Worm (Caenorhabditis elegans) whole organism, midembryonic: ENCODE measurements around the gene Y52E8A.6.

Source experiments
- T22C8.4 ChIP-seq: fragments of 200-800 bp; sonication (Bioruptor generic); IDR thresholded peaks from 2 replicates; pipeline ENCODE4 v1.3.6; 2022; ENCODE audit warnings: missing genetic modification characterization, missing compliant biosample characterization
- cog-1 ChIP-seq: sonication (generic microtip); optimal IDR thresholded peaks from 2 replicates; lab custom pipeline; 2016; ENCODE audit warnings: missing genetic modification characterization, missing compliant biosample characterization
- flt-1 ChIP-seq: fragments of 200-800 bp; sonication (Bioruptor generic); IDR thresholded peaks from 2 replicates; pipeline ENCODE4 v1.3.6; 2022; ENCODE audit warnings: missing genetic modification characterization, missing compliant biosample characterization
- klf-2 ChIP-seq: fragments of 200-800 bp; sonication (Bioruptor generic); conservative IDR thresholded peaks from 2 replicates; pipeline ENCODE4 v1.3.6; 2022; ENCODE audit warnings: missing genetic modification reagents, missing genetic modification characterization, missing compliant biosample characterization
- med-1 ChIP-seq: sonication (generic microtip); optimal IDR thresholded peaks from 2 replicates; lab custom pipeline; 2017; ENCODE audit warnings: missing genetic modification characterization, mild to moderate bottlenecking, missing compliant biosample characterization, antibody characterized with exemption, missing genetic modification reagents; ENCODE audit not compliant: insufficient read depth
- ref-1 ChIP-seq: fragments of 200-800 bp; sonication (Bioruptor generic); conservative IDR thresholded peaks from 2 replicates; pipeline ENCODE4 v1.3.6; 2022; ENCODE audit warnings: missing genetic modification reagents, missing genetic modification characterization, missing compliant biosample characterization
- tab-1 ChIP-seq: fragments of 200-800 bp; sonication (Bioruptor generic); IDR thresholded peaks from 2 replicates; pipeline ENCODE4 v1.3.6; 2022; ENCODE audit warnings: missing genetic modification characterization, missing compliant biosample characterization
- ztf-23 ChIP-seq: fragments of 200-800 bp; sonication (Bioruptor generic); IDR thresholded peaks from 2 replicates; pipeline ENCODE4 v1.3.6; 2022; ENCODE audit warnings: missing genetic modification reagents, missing genetic modification characterization, missing compliant biosample characterization
- ztf-29 ChIP-seq: fragments of 200-800 bp; sonication (Bioruptor generic); IDR thresholded peaks from 2 replicates; pipeline ENCODE4 v1.3.6; 2022; ENCODE audit warnings: missing genetic modification reagents, missing genetic modification characterization, missing compliant biosample characterization

Y52E8A.6 gene

ce11 chrII:4291799-4292198, 28.0 kb downstream of the Y52E8A.6 start:
- no peak for TF ChIP-seq ztf-29
- TF ChIP-seq med-1 = no peak
- TF ChIP-seq T22C8.4 (GFP tag; lab: Robert Waterston, UW) = no peak
- TF ChIP-seq ref-1 (GFP tag; lab: Robert Waterston, UW) = no peak
- no peak for TF ChIP-seq cog-1 (tag; lab: Kevin White, UChicago)
- no peak for TF ChIP-seq flt-1
- TF ChIP-seq ztf-23 (GFP tag; lab: Robert Waterston, UW) = no peak
- TF ChIP-seq klf-2 (GFP tag; lab: Robert Waterston, UW) = no peak
- TF ChIP-seq tab-1 = no peak

ce11 chrII:4288572-4288971, 31.2 kb downstream of the Y52E8A.6 start:
- TF ChIP-seq cog-1 (tag; lab: Kevin White, UChicago) (no peak), ztf-29 (no peak), ref-1 (GFP tag; lab: Robert Waterston, UW) (no peak), flt-1 (no peak)

ce11 chrII:4288111-4288510, 31.7 kb downstream of the Y52E8A.6 start, which contains the start of gene C01F1.6:
Gene C01F1.6 (minus strand): TSS chrII:4288211.
- TF ChIP-seq cog-1 (tag; lab: Kevin White, UChicago) (no peak), med-1 (no peak), ztf-23 (GFP tag; lab: Robert Waterston, UW) (no peak), ref-1 (GFP tag; lab: Robert Waterston, UW) (no peak), ztf-29 (no peak), T22C8.4 (GFP tag; lab: Robert Waterston, UW) (no peak), klf-2 (GFP tag; lab: Robert Waterston, UW) (no peak), flt-1 (no peak), tab-1 (no peak)

- TF ChIP-seq med-1 (no peak), ztf-23 (GFP tag; lab: Robert Waterston, UW) (no peak), tab-1 (no peak), klf-2 (GFP tag; lab: Robert Waterston, UW) (no peak), flt-1 (no peak)
Observed at ce11 chrII:4286921-4287320, 32.8 kb downstream of the Y52E8A.6 start.

- no peak for TF ChIP-seq klf-2 (GFP tag; lab: Robert Waterston, UW)
- no peak for TF ChIP-seq ref-1 (GFP tag; lab: Robert Waterston, UW)
- TF ChIP-seq ztf-23 (GFP tag; lab: Robert Waterston, UW) = no peak
- no peak for TF ChIP-seq flt-1
- TF ChIP-seq cog-1 (tag; lab: Kevin White, UChicago) = no peak
Observed at ce11 chrII:4284305-4285193, 35.2 kb downstream of the Y52E8A.6 start.

- TF ChIP-seq ztf-29 (no peak), tab-1 (no peak), ref-1 (GFP tag; lab: Robert Waterston, UW) (no peak), klf-2 (GFP tag; lab: Robert Waterston, UW) (no peak), flt-1 (0 out of 2 replicates have a peak, but pooled peaks have one; percentile 34)
Observed at ce11 chrII:4281743-4282142, 38.0 kb downstream of the Y52E8A.6 start, which contains the start of gene C01F1.5. Gene C01F1.5 (minus strand): TSS chrII:4281845.

- TF ChIP-seq cog-1 (tag; lab: Kevin White, UChicago) (no peak), ref-1 (GFP tag; lab: Robert Waterston, UW) (no peak), tab-1 (no peak), med-1 (no peak), ztf-29 (0 out of 2 replicates have a peak, but pooled peaks have one; percentile 32)
Observed at ce11 chrII:4277639-4278038, 42.1 kb downstream of the Y52E8A.6 start.

- TF ChIP-seq ref-1 (GFP tag; lab: Robert Waterston, UW) (no peak), cog-1 (tag; lab: Kevin White, UChicago) (no peak), med-1 (no peak), T22C8.4 (GFP tag; lab: Robert Waterston, UW) (no peak), klf-2 (GFP tag; lab: Robert Waterston, UW) (no peak), ztf-23 (GFP tag; lab: Robert Waterston, UW) (no peak), tab-1 (no peak), ztf-29 (no peak), flt-1 (no peak)
Observed at ce11 chrII:4276924-4277323, 42.8 kb downstream of the Y52E8A.6 start.

ce11 chrII:4275637-4276252, 44.0 kb downstream of the Y52E8A.6 start, which contains the start of gene npr-42:
Gene npr-42 (plus strand): TSS chrII:4276202.
- TF ChIP-seq klf-2 (GFP tag; lab: Robert Waterston, UW) (no peak), ztf-23 (GFP tag; lab: Robert Waterston, UW) (no peak), ref-1 (GFP tag; lab: Robert Waterston, UW) (no peak), med-1 (no peak), ztf-29 (no peak), flt-1 (no peak)

ce11 chrII:4267711-4268110, 52.1 kb downstream of the Y52E8A.6 start:
- no peak for TF ChIP-seq ztf-29
- no peak for TF ChIP-seq cog-1 (tag; lab: Kevin White, UChicago)
- TF ChIP-seq ztf-23 (GFP tag; lab: Robert Waterston, UW) = no peak
- no peak for TF ChIP-seq flt-1
- TF ChIP-seq ref-1 (GFP tag; lab: Robert Waterston, UW) = no peak
- no peak for TF ChIP-seq T22C8.4 (GFP tag; lab: Robert Waterston, UW)
- TF ChIP-seq tab-1 = no peak
- no peak for TF ChIP-seq med-1
- no peak for TF ChIP-seq klf-2 (GFP tag; lab: Robert Waterston, UW)
